Worm (Caenorhabditis elegans) whole organism, young adult: ENCODE data around the gene R11D1.4.

Experiments used
- F39B2.1 ChIP-seq: fragments of 200-800 bp; sonication (Bioruptor generic); IDR thresholded peaks from 2 replicates; pipeline ENCODE4 v1.3.6; 2022; ENCODE audit warnings: missing genetic modification reagents, missing genetic modification characterization, missing compliant biosample characterization
- K12H6.12 ChIP-seq: fragments of 200-800 bp; sonication (Bioruptor generic); optimal IDR thresholded peaks from 2 replicates; lab custom pipeline; 2018; ENCODE audit warnings: mild to moderate bottlenecking, missing genetic modification characterization, missing compliant biosample characterization
- T07F8.4 ChIP-seq: sonication (generic microtip); optimal IDR thresholded peaks from 2 replicates; lab custom pipeline; 2016; ENCODE audit warnings: mild to moderate bottlenecking, missing genetic modification characterization, moderate library complexity, missing compliant biosample characterization
- Y56A3A.18 ChIP-seq: fragments of 200-800 bp; sonication (Bioruptor generic); IDR thresholded peaks from 2 replicates; pipeline ENCODE4 v1.3.6; 2022; ENCODE audit warnings: missing genetic modification reagents, missing genetic modification characterization, missing compliant biosample characterization
- ZK185.1 ChIP-seq: sonication (generic microtip); optimal IDR thresholded peaks from 2 replicates; lab custom pipeline; 2016; ENCODE audit warnings: mild to moderate bottlenecking, missing genetic modification characterization, missing compliant biosample characterization; ENCODE audit not compliant: poor library complexity, severe bottlenecking
- ama-1 ChIP-seq, 3 experiments: fragments of 150-350 bp in 1 of 3; sonication (generic microtip) in 2 of 3; optimal IDR thresholded peaks; 2 replicates each; lab custom pipeline; 2014 to 2018; ENCODE audit warnings: missing biosample characterization in 2 of 3, missing genetic modification characterization in 2 of 3, missing genetic modification reagents in 2 of 3
- aptf-2 ChIP-seq: fragments of 200-800 bp; sonication (Bioruptor generic); conservative IDR thresholded peaks from 2 replicates; pipeline ENCODE4 v1.3.6; 2022; ENCODE audit warnings: missing genetic modification reagents, missing genetic modification characterization, missing compliant biosample characterization
- aptf-3 ChIP-seq: fragments of 200-800 bp; sonication (Bioruptor generic); IDR thresholded peaks from 2 replicates; pipeline ENCODE4 v1.3.6; 2022; ENCODE audit warnings: missing genetic modification characterization, missing compliant biosample characterization
- attf-5 ChIP-seq: fragments of 200-800 bp; sonication (Bioruptor generic); optimal IDR thresholded peaks from 2 replicates; lab custom pipeline; 2018; ENCODE audit warnings: mild to moderate bottlenecking, missing genetic modification characterization, missing compliant biosample characterization
- ccch-3 ChIP-seq: fragments of 200-800 bp; sonication (Bioruptor generic); optimal IDR thresholded peaks from 2 replicates; lab custom pipeline; 2018; ENCODE audit warnings: mild to moderate bottlenecking, missing genetic modification characterization, missing compliant biosample characterization
- ceh-58 ChIP-seq: fragments of 200-800 bp; sonication (Bioruptor generic); IDR thresholded peaks from 2 replicates; pipeline ENCODE4 v1.3.6; 2022; ENCODE audit warnings: missing genetic modification characterization, missing compliant biosample characterization
- ceh-91 ChIP-seq: fragments of 200-800 bp; sonication (Bioruptor generic); IDR thresholded peaks from 2 replicates; pipeline ENCODE4 v1.3.6; 2022; ENCODE audit warnings: missing genetic modification reagents, missing genetic modification characterization, missing compliant biosample characterization
- dpff-1 ChIP-seq: sonication (generic microtip); optimal IDR thresholded peaks from 2 replicates; lab custom pipeline; 2017; ENCODE audit warnings: mild to moderate bottlenecking, missing genetic modification characterization, missing compliant biosample characterization
- dpl-1 ChIP-seq: fragments of 150-350 bp; optimal IDR thresholded peaks from 2 replicates; lab custom pipeline; 2014; ENCODE audit warnings: missing biosample characterization, missing genetic modification reagents, missing genetic modification characterization
- ekl-4 ChIP-seq: fragments of 200-800 bp; sonication (Bioruptor generic); IDR thresholded peaks from 2 replicates; pipeline ENCODE4 v1.3.6; 2022; ENCODE audit warnings: missing genetic modification reagents, missing genetic modification characterization, missing compliant biosample characterization
- him-1 ChIP-seq: sonication (generic microtip); optimal IDR thresholded peaks from 2 replicates; lab custom pipeline; 2016; ENCODE audit warnings: missing genotype, missing genetic modification reagents, missing genetic modification characterization, missing compliant biosample characterization
- hlh-12 ChIP-seq: sonication (generic microtip); optimal IDR thresholded peaks from 2 replicates; lab custom pipeline; 2016; ENCODE audit warnings: missing genetic modification characterization, missing compliant biosample characterization
- hlh-26 ChIP-seq: fragments of 200-800 bp; sonication (Bioruptor generic); conservative IDR thresholded peaks from 2 replicates; pipeline ENCODE4 v1.3.6; 2022; ENCODE audit warnings: missing genetic modification reagents, missing genetic modification characterization, missing compliant biosample characterization
- lag-1 ChIP-seq: fragments of 200-800 bp; sonication (Bioruptor generic); IDR thresholded peaks from 2 replicates; pipeline ENCODE4 v1.3.6; 2022; ENCODE audit warnings: missing genetic modification reagents, missing genetic modification characterization, missing compliant biosample characterization
- lin-35 ChIP-seq, 3 experiments: fragments of 150-350 bp in 2 of 3; sonication (generic microtip) in 1 of 3; optimal IDR thresholded peaks; 2 replicates each; lab custom pipeline; 2014 to 2018; ENCODE audit warnings: missing biosample characterization in 3 of 3, missing genetic modification characterization in 3 of 3, missing genetic modification reagents in 3 of 3
- lsy-27 ChIP-seq: sonication (generic microtip); optimal IDR thresholded peaks from 2 replicates; lab custom pipeline; 2017; ENCODE audit warnings: missing genetic modification characterization, mild to moderate bottlenecking, missing compliant biosample characterization, antibody characterized with exemption, missing genotype, borderline replicate concordance; ENCODE audit not compliant: insufficient read depth
- madf-3 ChIP-seq: fragments of 200-800 bp; sonication (Bioruptor generic); IDR thresholded peaks from 2 replicates; pipeline ENCODE4 v1.3.6; 2022; ENCODE audit warnings: missing genetic modification reagents, missing genetic modification characterization, missing compliant biosample characterization
- madf-8 ChIP-seq: fragments of 200-800 bp; sonication (Bioruptor generic); conservative IDR thresholded peaks from 2 replicates; pipeline ENCODE4 v1.3.6; 2022; ENCODE audit warnings: missing genetic modification reagents, missing genetic modification characterization, missing compliant biosample characterization
- mel-28 ChIP-seq: sonication (generic microtip); optimal IDR thresholded peaks from 2 replicates; lab custom pipeline; 2016; ENCODE audit warnings: borderline replicate concordance, mild to moderate bottlenecking, missing genetic modification characterization, missing compliant biosample characterization
- nfyb-1 ChIP-seq: fragments of 200-800 bp; sonication (Bioruptor generic); IDR thresholded peaks from 2 replicates; pipeline ENCODE4 v1.3.6; 2022; ENCODE audit warnings: missing genetic modification reagents, missing genetic modification characterization, missing compliant biosample characterization
- nhr-80 ChIP-seq: sonication (generic microtip); optimal IDR thresholded peaks from 2 replicates; lab custom pipeline; 2016; ENCODE audit warnings: missing genetic modification characterization, missing compliant biosample characterization
- pbrm-1 ChIP-seq: fragments of 200-800 bp; sonication (Bioruptor generic); IDR thresholded peaks from 2 replicates; pipeline ENCODE4 v1.3.6; 2022; ENCODE audit warnings: missing genetic modification reagents, missing genetic modification characterization, missing compliant biosample characterization
- repo-1 ChIP-seq: sonication (generic microtip); optimal IDR thresholded peaks from 2 replicates; lab custom pipeline; 2017; ENCODE audit warnings: mild to moderate bottlenecking, missing genetic modification characterization, missing compliant biosample characterization
- snpc-3.4 ChIP-seq: sonication (generic microtip); optimal IDR thresholded peaks from 2 replicates; lab custom pipeline; 2017; ENCODE audit warnings: missing genetic modification characterization, mild to moderate bottlenecking, missing compliant biosample characterization, antibody characterized with exemption, moderate library complexity, missing genotype, missing genetic modification reagents
- snpc-4 ChIP-seq, 5 experiments: fragments of 150-350 bp in 1 of 5; sonication (generic microtip) in 4 of 5; optimal IDR thresholded peaks; 2 replicates each; lab custom pipeline; 2014 to 2018; ENCODE audit warnings: missing genetic modification characterization in 5 of 5, missing biosample characterization in 3 of 5, antibody characterized with exemption in 2 of 5, mild to moderate bottlenecking in 2 of 5, missing compliant biosample characterization in 2 of 5, missing genotype in 2 of 5, moderate library complexity in 2 of 5, missing genetic modification reagents in 1 of 5
- tbp1 ChIP-seq: fragments of 200-800 bp; sonication (Bioruptor generic); optimal IDR thresholded peaks from 2 replicates; lab custom pipeline; 2018; ENCODE audit warnings: mild to moderate bottlenecking, missing genetic modification characterization, missing compliant biosample characterization
- tbx-9 ChIP-seq: sonication (generic microtip); optimal IDR thresholded peaks from 2 replicates; lab custom pipeline; 2016; ENCODE audit warnings: borderline replicate concordance, missing genetic modification characterization, inconsistent platforms, missing compliant biosample characterization
- xnd-1 ChIP-seq: sonication (generic microtip); optimal IDR thresholded peaks from 2 replicates; lab custom pipeline; 2016; ENCODE audit warnings: missing genotype, missing genetic modification reagents, missing genetic modification characterization, missing compliant biosample characterization
- zim-3 ChIP-seq: sonication (generic microtip); optimal IDR thresholded peaks from 2 replicates; lab custom pipeline; 2017; ENCODE audit warnings: mild to moderate bottlenecking, missing genetic modification characterization, moderate library complexity, missing compliant biosample characterization
- ztf-22 ChIP-seq: fragments of 200-800 bp; sonication (Bioruptor generic); optimal IDR thresholded peaks from 2 replicates; lab custom pipeline; 2018; ENCODE audit warnings: mild to moderate bottlenecking, missing genetic modification characterization, moderate library complexity, missing compliant biosample characterization
- ztf-25 ChIP-seq: fragments of 200-800 bp; sonication (Bioruptor generic); IDR thresholded peaks from 2 replicates; pipeline ENCODE4 v1.3.6; 2022; ENCODE audit warnings: missing genetic modification reagents, missing genetic modification characterization, missing compliant biosample characterization
- ztf-26 ChIP-seq: sonication (generic microtip); optimal IDR thresholded peaks from 2 replicates; lab custom pipeline; 2017; ENCODE audit warnings: missing genetic modification characterization, missing compliant biosample characterization
- ztf-28 ChIP-seq: fragments of 200-800 bp; sonication (Bioruptor generic); IDR thresholded peaks from 2 replicates; pipeline ENCODE4 v1.3.6; 2022; ENCODE audit warnings: missing genetic modification reagents, missing genetic modification characterization, missing compliant biosample characterization
- ztf-6 ChIP-seq: fragments of 200-800 bp; sonication (Bioruptor generic); IDR thresholded peaks from 2 replicates; pipeline ENCODE4 v1.3.6; 2022; ENCODE audit warnings: missing genetic modification reagents, missing genetic modification characterization, missing compliant biosample characterization

The R11D1.4 gene

DNA sequence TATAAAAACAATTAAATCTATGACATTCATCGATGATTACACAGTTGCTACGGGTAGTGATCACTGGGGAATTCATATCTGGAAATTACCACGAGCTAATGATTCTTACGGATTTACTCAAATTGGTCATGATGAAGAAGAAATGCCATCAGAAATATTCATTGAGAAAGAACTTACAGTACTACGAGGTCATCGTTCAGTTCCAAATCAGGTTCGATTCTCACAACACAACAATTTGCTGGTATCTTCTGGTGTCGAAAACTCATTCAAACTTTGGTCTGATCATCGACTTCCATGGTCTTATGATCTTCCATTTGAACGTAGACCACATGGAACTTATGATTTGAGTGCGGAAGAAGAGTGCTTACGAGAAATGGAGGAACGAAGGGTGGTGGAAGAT, 7.5 kb downstream of the R11D1.4 start:
- TF ChIP-seq him-1 (tag; lab: Kevin White, UChicago) (no peak), pbrm-1 (GFP tag; lab: Robert Waterston, UW) (no peak), zim-3 (no peak), ceh-91 (GFP tag; lab: Robert Waterston, UW) (no peak), snpc-3.4 (no peak), K12H6.12 (tag; lab: Kevin White, UChicago) (no peak), ekl-4 (GFP tag; lab: Robert Waterston, UW) (no peak), F39B2.1 (GFP tag; lab: Robert Waterston, UW) (no peak), lag-1 (GFP tag; lab: Robert Waterston, UW) (no peak), lsy-27 (tag; lab: Kevin White, UChicago) (no peak), mel-28 (tag; lab: Kevin White, UChicago) (no peak), ztf-6 (no peak)

DNA sequence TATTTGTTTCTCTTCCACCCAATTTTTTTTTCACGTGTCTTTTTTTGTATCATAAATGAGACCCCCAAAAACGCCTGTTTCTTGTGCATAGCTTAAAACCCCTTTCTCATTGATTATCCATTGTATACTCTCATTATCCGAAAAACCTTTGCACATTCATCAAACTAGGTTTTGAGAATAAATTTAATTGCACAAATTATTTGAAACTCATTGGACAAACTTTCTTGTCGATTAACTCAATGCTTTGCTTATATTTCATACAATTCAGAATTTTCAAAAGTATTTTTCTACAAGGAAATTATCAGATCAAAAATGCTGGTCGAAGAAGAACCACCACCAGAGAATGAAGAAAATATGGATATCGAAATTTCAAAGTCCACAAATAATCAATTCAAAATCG, 9.9 kb downstream of the R11D1.4 start, which contains the start of gene R11D1.1:
TSS of gene R11D1.1 (plus strand) at position 301 of the 400 bp plus-strand sequence.
- TF ChIP-seq ztf-25, result no peak
- TF ChIP-seq ztf-22 (GFP tag; lab: Kevin White, UChicago), result no peak
- no peak for TF ChIP-seq hlh-26
- TF ChIP-seq tbp1, result no peak
- no peak for TF ChIP-seq ccch-3 (GFP tag; lab: Kevin White, UChicago)
- no peak for TF ChIP-seq ztf-28 (GFP tag; lab: Robert Waterston, UW)
- no peak for TF ChIP-seq snpc-4 (GFP tag; optimal IDR thresholded peaks at IDR 0.05; lab: Kevin White, UChicago)
- no peak for TF ChIP-seq snpc-4 (tag; optimal IDR thresholded peaks at IDR 0.05; lab: Kevin White, UChicago)
- TF ChIP-seq pbrm-1 (GFP tag; lab: Robert Waterston, UW), result no peak
- no peak for TF ChIP-seq K12H6.12 (tag; lab: Kevin White, UChicago)
- no peak for TF ChIP-seq xnd-1
- TF ChIP-seq dpl-1 (GFP tag; lab: Kevin White, UChicago), result no peak
- no peak for TF ChIP-seq ceh-58
- TF ChIP-seq Y56A3A.18 (GFP tag; lab: Robert Waterston, UW), result no peak
- no peak for TF ChIP-seq F39B2.1 (GFP tag; lab: Robert Waterston, UW)
- TF ChIP-seq dpff-1 (tag; lab: Kevin White, UChicago), result no peak

DNA sequence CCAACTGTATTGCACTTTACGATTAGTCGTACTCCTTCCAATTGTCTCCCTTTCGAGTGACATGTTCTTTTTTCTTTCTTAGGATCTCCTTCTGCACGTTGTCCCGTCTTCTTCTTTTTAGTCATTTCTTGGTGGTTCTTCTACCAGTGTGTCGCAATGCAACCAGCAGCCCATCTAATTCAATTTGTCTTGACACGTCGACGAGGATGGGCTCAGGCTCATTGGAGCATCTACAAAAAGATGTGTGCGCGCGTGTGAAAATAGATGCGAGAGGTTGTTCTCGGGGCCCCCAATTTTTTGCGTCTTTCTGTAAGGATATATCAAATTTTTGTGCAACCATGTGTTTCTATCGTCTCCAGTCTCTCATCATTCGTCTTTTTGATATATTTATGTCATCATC, 12.4 kb downstream of the R11D1.4 start:
- TF ChIP-seq attf-5 (GFP tag; lab: Kevin White, UChicago) (no peak), T07F8.4 (no peak), ceh-91 (GFP tag; lab: Robert Waterston, UW) (no peak), aptf-3 (GFP tag; lab: Robert Waterston, UW) (no peak), repo-1 (tag; lab: Kevin White, UChicago) (no peak), nhr-80 (tag; lab: Kevin White, UChicago) (no peak), ZK185.1 (tag; lab: Kevin White, UChicago) (no peak), madf-3 (no peak), ama-1 (optimal IDR thresholded peaks at IDR 0.05; lab: Kevin White, UChicago) (no peak), ama-1 (GFP tag; optimal IDR thresholded peaks at IDR 0.05; lab: Kevin White, UChicago) (no peak), tbp1 (no peak), madf-8 (GFP tag; lab: Robert Waterston, UW) (no peak), tbx-9 (tag; lab: Kevin White, UChicago) (no peak), aptf-2 (GFP tag; lab: Robert Waterston, UW) (no peak), lin-35 (GFP tag; optimal IDR thresholded peaks at IDR 0.05; lab: Kevin White, UChicago) (no peak), nfyb-1 (no peak), ztf-26 (no peak), hlh-12 (tag; lab: Kevin White, UChicago) (no peak)
